Fruit fly (Drosophila melanogaster) whole organism, adult: ENCODE data around the gene CG10445.

ENCODE experiments used
- CG14711 ChIP-seq: fragments of 200-800 bp; sonication (Bioruptor generic); optimal IDR thresholded peaks from 2 replicates; lab custom pipeline; 2018; ENCODE audit warnings: missing biosample characterization, mild to moderate bottlenecking, missing genetic modification characterization, moderate library complexity
- CG33017 ChIP-seq: fragments of 200-800 bp; sonication (Bioruptor generic); optimal IDR thresholded peaks from 2 replicates; lab custom pipeline; 2018; ENCODE audit warnings: missing biosample characterization, mild to moderate bottlenecking, missing genetic modification characterization, moderate library complexity
- CG5204 ChIP-seq: fragments of 200-800 bp; sonication (Bioruptor generic); optimal IDR thresholded peaks from 2 replicates; lab custom pipeline; 2016; ENCODE audit warnings: missing biosample characterization, missing genetic modification characterization
- CG7045 ChIP-seq: fragments of 200-800 bp; sonication (Bioruptor generic); optimal IDR thresholded peaks from 2 replicates; lab custom pipeline; 2017; ENCODE audit warnings: missing biosample characterization, mild to moderate bottlenecking, missing genetic modification characterization
- Clk ChIP-seq: fragments of 200-800 bp; sonication (Bioruptor generic); optimal IDR thresholded peaks from 2 replicates; lab custom pipeline; 2017; ENCODE audit warnings: missing biosample characterization, missing genetic modification characterization
- Mnt ChIP-seq: fragments of 200-800 bp; sonication (Bioruptor generic); optimal IDR thresholded peaks from 2 replicates; lab custom pipeline; 2016; ENCODE audit warnings: missing biosample characterization, mild to moderate bottlenecking, missing genetic modification characterization
- bab1 ChIP-seq: fragments of 200-800 bp; sonication (Bioruptor generic); optimal IDR thresholded peaks from 3 replicates; lab custom pipeline; 2019; ENCODE audit warnings: missing biosample characterization, mild to moderate bottlenecking, missing genetic modification characterization, moderate library complexity
- cnc ChIP-seq, 2 experiments: fragments of >200 bp; optimal IDR thresholded peaks; 2 replicates each; lab custom pipeline; 2017
- kay ChIP-seq: fragments of 200-800 bp; sonication (Bioruptor generic); peaks from one replicate; lab custom pipeline; 2016; ENCODE audit warnings: missing biosample characterization, missing genetic modification characterization, borderline replicate concordance
- pad ChIP-seq: fragments of 200-800 bp; sonication (Bioruptor generic); optimal IDR thresholded peaks from 3 replicates; lab custom pipeline; 2017; ENCODE audit warnings: missing biosample characterization, missing genetic modification characterization, mild to moderate bottlenecking, moderate library complexity, missing genetic modification reagents
- tj ChIP-seq: fragments of 200-800 bp; sonication (Bioruptor generic); optimal IDR thresholded peaks from 3 replicates; lab custom pipeline; 2017; ENCODE audit warnings: missing biosample characterization, mild to moderate bottlenecking, missing genetic modification characterization, moderate library complexity

DNA sequence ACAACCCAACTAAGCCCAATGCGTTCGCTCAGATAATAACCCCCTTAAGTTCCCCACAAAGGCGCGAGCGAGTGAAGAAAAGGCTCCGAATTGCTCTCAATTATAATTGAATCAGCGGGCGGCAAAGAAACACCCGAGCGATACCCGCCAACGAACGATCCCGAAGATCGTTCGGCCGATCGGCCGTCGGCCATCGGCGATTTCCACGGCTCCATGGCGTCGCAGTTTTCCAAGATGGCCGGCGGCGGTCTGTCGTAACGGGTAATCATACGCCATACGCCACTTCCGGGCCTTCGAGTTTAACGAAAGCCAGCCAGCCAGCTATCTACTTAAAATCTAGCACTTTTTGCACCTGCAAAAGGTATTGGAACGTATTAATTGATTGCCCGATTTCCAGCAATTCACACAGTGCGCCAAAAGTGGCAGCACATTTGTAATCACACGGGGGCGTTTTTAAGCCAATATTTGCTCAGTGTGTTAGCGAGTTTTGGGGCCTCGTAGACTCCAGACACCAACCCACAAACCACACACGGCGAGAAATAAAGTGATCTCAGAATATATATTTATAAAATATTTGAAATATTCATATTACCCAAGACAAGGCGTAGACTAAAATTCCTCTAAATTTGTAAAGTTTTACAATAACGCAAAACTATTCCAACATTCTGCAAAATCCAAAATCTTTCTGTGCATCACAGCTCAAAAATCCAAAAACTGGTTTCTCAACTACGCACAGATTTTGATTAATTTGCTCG, 27.7 kb downstream of the CG10445 start:
- TF ChIP-seq CG33017 (tag; lab: Kevin White, UChicago) (no peak), tj (no peak), Clk (GFP tag; lab: Kevin White, UChicago) (no peak), pad (GFP tag; lab: Kevin White, UChicago) (no peak), CG5204 (GFP tag; lab: Kevin White, UChicago) (no peak), Mnt (GFP tag; lab: Kevin White, UChicago) (no peak), CG7045 (GFP tag; lab: Kevin White, UChicago) (no peak), cnc (optimal IDR thresholded peaks at IDR 0.05; lab: Kevin White, UChicago) (no peak), CG14711 (tag; lab: Kevin White, UChicago) (no peak), kay (peak; percentile 81), bab1 (no peak)
